Worm (Caenorhabditis elegans) whole organism, L4 larva: ENCODE data around the gene mrps-34.

Experiments used
- F26F4.8 ChIP-seq: fragments of 200-800 bp; sonication (Bioruptor generic); conservative IDR thresholded peaks from 2 replicates; pipeline ENCODE4 v1.3.6; 2022; ENCODE audit warnings: missing genetic modification characterization, missing compliant biosample characterization
- T26A8.4 ChIP-seq: fragments of 200-800 bp; sonication (Bioruptor generic); IDR thresholded peaks from 2 replicates; pipeline ENCODE4 v1.3.6; 2022; ENCODE audit warnings: missing genetic modification characterization, missing compliant biosample characterization
- Y105C5A.15 ChIP-seq: fragments of 200-800 bp; sonication (Bioruptor generic); IDR thresholded peaks from 2 replicates; pipeline ENCODE4 v1.3.6; 2022; ENCODE audit warnings: missing genetic modification characterization, missing compliant biosample characterization
- Y5F2A.4 ChIP-seq: fragments of 200-800 bp; sonication (Bioruptor generic); optimal IDR thresholded peaks from 2 replicates; lab custom pipeline; 2018; ENCODE audit warnings: mild to moderate bottlenecking, missing genetic modification characterization, missing compliant biosample characterization
- ZK337.2 ChIP-seq: fragments of 200-800 bp; sonication (Bioruptor generic); IDR thresholded peaks from 2 replicates; pipeline ENCODE4 v1.3.6; 2022; ENCODE audit warnings: missing genetic modification reagents, missing genetic modification characterization, missing compliant biosample characterization
- aha-1 ChIP-seq: fragments of 150-350 bp; peaks from one replicate; lab custom pipeline; 2014; ENCODE audit warnings: missing biosample characterization, missing genetic modification characterization
- aly-2 ChIP-seq: sonication (generic microtip); optimal IDR thresholded peaks from 2 replicates; lab custom pipeline; 2018; ENCODE audit warnings: missing biosample characterization, missing genetic modification characterization
- ama-1 ChIP-seq: fragments of 150-350 bp; optimal IDR thresholded peaks from 2 replicates; lab custom pipeline; 2014; ENCODE audit warnings: inconsistent platforms, mixed read lengths
- attf-4 ChIP-seq: sonication (generic microtip); optimal IDR thresholded peaks from 3 replicates; lab custom pipeline; 2017; ENCODE audit warnings: missing biosample characterization, missing genetic modification characterization
- ceh-28 ChIP-seq: fragments of 150-350 bp; optimal IDR thresholded peaks from 2 replicates; lab custom pipeline; 2014; ENCODE audit warnings: missing biosample characterization, missing genetic modification reagents, missing genetic modification characterization
- ceh-32 ChIP-seq: sonication (generic microtip); optimal IDR thresholded peaks from 2 replicates; lab custom pipeline; 2016; ENCODE audit warnings: mild to moderate bottlenecking, missing genetic modification characterization, missing compliant biosample characterization; ENCODE audit not compliant: poor library complexity
- ceh-82 ChIP-seq: sonication (generic microtip); optimal IDR thresholded peaks from 2 replicates; lab custom pipeline; 2017; ENCODE audit warnings: missing biosample characterization, missing genetic modification characterization
- ctbp-1 ChIP-seq: fragments of 200-800 bp; sonication (Bioruptor generic); IDR thresholded peaks from 2 replicates; pipeline ENCODE4 v1.3.6; 2022; ENCODE audit warnings: missing genetic modification reagents, missing genetic modification characterization, missing compliant biosample characterization
- daf-16 ChIP-seq, 3 experiments: sonication (generic microtip); optimal IDR thresholded peaks; 2 replicates each; lab custom pipeline; 2016 to 2017; ENCODE audit warnings: missing genetic modification characterization in 3 of 3, missing genetic modification reagents in 3 of 3, mild to moderate bottlenecking in 2 of 3, missing compliant biosample characterization in 2 of 3, missing biosample characterization in 1 of 3, moderate library complexity in 1 of 3
- dve-1 ChIP-seq: sonication (generic microtip); optimal IDR thresholded peaks from 2 replicates; lab custom pipeline; 2017; ENCODE audit warnings: antibody characterized with exemption, mild to moderate bottlenecking, missing genetic modification characterization, missing compliant biosample characterization; ENCODE audit not compliant: insufficient read depth
- egl-43 ChIP-seq: fragments of 200-800 bp; sonication (Bioruptor generic); IDR thresholded peaks from 2 replicates; pipeline ENCODE4 v1.3.6; 2022; ENCODE audit warnings: missing genetic modification reagents, missing genetic modification characterization, missing compliant biosample characterization
- gei-8 ChIP-seq: fragments of 200-800 bp; sonication (Bioruptor generic); optimal IDR thresholded peaks from 2 replicates; lab custom pipeline; 2018; ENCODE audit warnings: mild to moderate bottlenecking, missing genetic modification characterization, missing compliant biosample characterization
- hlh-30 ChIP-seq: sonication (generic microtip); optimal IDR thresholded peaks from 2 replicates; lab custom pipeline; 2017; ENCODE audit warnings: antibody characterized with exemption, mild to moderate bottlenecking, missing genetic modification characterization, missing compliant biosample characterization; ENCODE audit not compliant: insufficient read depth
- jun-1 ChIP-seq: fragments of 150-350 bp; optimal IDR thresholded peaks from 2 replicates; lab custom pipeline; 2014; ENCODE audit warnings: missing biosample characterization, missing genetic modification reagents, missing genetic modification characterization
- lim-7 ChIP-seq: fragments of 200-800 bp; sonication (Bioruptor generic); IDR thresholded peaks from 2 replicates; pipeline ENCODE4 v1.3.6; 2022; ENCODE audit warnings: missing genetic modification characterization, missing compliant biosample characterization
- lir-3 ChIP-seq: sonication (generic microtip); optimal IDR thresholded peaks from 2 replicates; lab custom pipeline; 2016; ENCODE audit warnings: mild to moderate bottlenecking, missing genetic modification characterization, missing compliant biosample characterization
- madf-5 ChIP-seq, 2 experiments: fragments of 200-800 bp; sonication (Bioruptor generic); IDR thresholded peaks; 2 replicates each; pipeline ENCODE4 v1.3.6; 2022; ENCODE audit warnings: missing compliant biosample characterization in 2 of 2, missing genetic modification characterization in 2 of 2
- madf-9 ChIP-seq: fragments of 200-800 bp; sonication (Bioruptor generic); conservative IDR thresholded peaks from 2 replicates; pipeline ENCODE4 v1.3.6; 2022; ENCODE audit warnings: missing genetic modification reagents, missing genetic modification characterization, missing compliant biosample characterization
- mdl-1 ChIP-seq, 2 experiments: fragments of 150-350 bp in 1 of 2; sonication (generic microtip) in 1 of 2; optimal IDR thresholded peaks; 2 replicates each; lab custom pipeline; 2014 to 2017; ENCODE audit warnings: missing biosample characterization in 2 of 2, missing genetic modification characterization in 2 of 2
- mep-1 ChIP-seq: fragments of 150-350 bp; sonication (generic microtip); optimal IDR thresholded peaks from 3 replicates; lab custom pipeline; 2014; ENCODE audit warnings: missing biosample characterization, missing genetic modification characterization
- mes-2 ChIP-seq: sonication (generic microtip); optimal IDR thresholded peaks from 2 replicates; lab custom pipeline; 2016; ENCODE audit warnings: missing genotype, mild to moderate bottlenecking, missing genetic modification characterization, missing compliant biosample characterization; ENCODE audit not compliant: poor library complexity, severe bottlenecking
- nhr-10 ChIP-seq: fragments of 150-350 bp; optimal IDR thresholded peaks from 2 replicates; lab custom pipeline; 2014; ENCODE audit warnings: missing biosample characterization, missing genetic modification characterization
- nhr-11 ChIP-seq: fragments of 150-350 bp; optimal IDR thresholded peaks from 2 replicates; lab custom pipeline; 2014; ENCODE audit warnings: missing biosample characterization, missing genetic modification characterization
- nhr-111 ChIP-seq: fragments of 200-800 bp; sonication (Bioruptor generic); optimal IDR thresholded peaks from 2 replicates; lab custom pipeline; 2018; ENCODE audit warnings: mild to moderate bottlenecking, missing genetic modification characterization, missing compliant biosample characterization
- nhr-237 ChIP-seq: sonication (generic microtip); optimal IDR thresholded peaks from 2 replicates; lab custom pipeline; 2017; ENCODE audit warnings: missing biosample characterization, missing genetic modification characterization
- nhr-25 ChIP-seq: sonication (generic microtip); optimal IDR thresholded peaks from 2 replicates; lab custom pipeline; 2017; ENCODE audit warnings: missing genetic modification characterization, mild to moderate bottlenecking, missing compliant biosample characterization, antibody characterized with exemption, moderate library complexity, borderline replicate concordance; ENCODE audit not compliant: insufficient read depth
- nhr-28 ChIP-seq: fragments of 150-350 bp; optimal IDR thresholded peaks from 2 replicates; lab custom pipeline; 2014; ENCODE audit warnings: missing biosample characterization, missing genetic modification characterization
- nhr-6 ChIP-seq: fragments of 150-350 bp; optimal IDR thresholded peaks from 2 replicates; lab custom pipeline; 2014; ENCODE audit warnings: missing biosample characterization, missing genetic modification characterization
- pha-4 ChIP-seq, 2 experiments: fragments of 150-350 bp in 1 of 2; fragments of 200-800 bp in 1 of 2; sonication (Bioruptor generic) in 1 of 2; IDR thresholded peaks in 1 of 2; optimal IDR thresholded peaks in 1 of 2; 2 replicates each; pipeline versions ENCODE4 v1.3.6 to Lab custom; 2014 to 2022; ENCODE audit warnings: missing genetic modification characterization in 2 of 2, missing genetic modification reagents in 2 of 2, missing biosample characterization in 1 of 2, missing compliant biosample characterization in 1 of 2
- php-3 ChIP-seq: fragments of 200-800 bp; sonication (Bioruptor generic); IDR thresholded peaks from 2 replicates; pipeline ENCODE4 v1.3.6; 2022; ENCODE audit warnings: missing genetic modification reagents, missing genetic modification characterization, missing compliant biosample characterization
- pqm-1 ChIP-seq: sonication (generic microtip); optimal IDR thresholded peaks from 2 replicates; lab custom pipeline; 2017; ENCODE audit warnings: missing biosample characterization, missing genetic modification characterization
- rbr-2 ChIP-seq: sonication (generic microtip); optimal IDR thresholded peaks from 2 replicates; lab custom pipeline; 2016; ENCODE audit warnings: missing genotype, missing genetic modification characterization, missing compliant biosample characterization
- saeg-2 ChIP-seq: fragments of 200-800 bp; sonication (Bioruptor generic); IDR thresholded peaks from 2 replicates; pipeline ENCODE4 v1.3.6; 2022; ENCODE audit warnings: missing genetic modification reagents, missing genetic modification characterization, missing compliant biosample characterization
- skn-1 ChIP-seq: fragments of 150-350 bp; optimal IDR thresholded peaks from 2 replicates; lab custom pipeline; 2014; ENCODE audit warnings: missing biosample characterization, missing genetic modification characterization
- snpc-1.2 ChIP-seq: fragments of 200-800 bp; sonication (Bioruptor generic); IDR thresholded peaks from 2 replicates; pipeline ENCODE4 v1.3.6; 2022; ENCODE audit warnings: missing genetic modification reagents, missing genetic modification characterization, missing compliant biosample characterization
- spr-1 ChIP-seq: sonication (generic microtip); optimal IDR thresholded peaks from 2 replicates; lab custom pipeline; 2016; ENCODE audit warnings: mild to moderate bottlenecking, missing genetic modification characterization, missing compliant biosample characterization
- tra-1 ChIP-seq: fragments of 200-800 bp; sonication (Bioruptor generic); IDR thresholded peaks from 2 replicates; pipeline ENCODE4 v1.3.6; 2022; ENCODE audit warnings: missing genetic modification reagents, missing genetic modification characterization, missing compliant biosample characterization
- unc-130 ChIP-seq: sonication (generic microtip); optimal IDR thresholded peaks from 2 replicates; lab custom pipeline; 2016; ENCODE audit warnings: missing genetic modification reagents, missing genetic modification characterization, missing compliant biosample characterization
- zag-1 ChIP-seq: fragments of 150-350 bp; optimal IDR thresholded peaks from 2 replicates; lab custom pipeline; 2014; ENCODE audit warnings: missing biosample characterization, missing genetic modification characterization
- zfp-2 ChIP-seq: sonication (generic microtip); optimal IDR thresholded peaks from 2 replicates; lab custom pipeline; 2016; ENCODE audit warnings: mild to moderate bottlenecking, missing genetic modification characterization, missing compliant biosample characterization
- zfp-3 ChIP-seq: fragments of 200-800 bp; sonication (Bioruptor generic); conservative IDR thresholded peaks from 2 replicates; pipeline ENCODE4 v1.3.6; 2022; ENCODE audit warnings: missing genetic modification reagents, missing genetic modification characterization, missing compliant biosample characterization
- zip-11 ChIP-seq: fragments of 200-800 bp; sonication (Bioruptor generic); IDR thresholded peaks from 2 replicates; pipeline ENCODE4 v1.3.6; 2022; ENCODE audit warnings: missing genetic modification characterization, missing compliant biosample characterization

Gene mrps-34

ce11 chrIII:4562070-4562788 lies 20.0 kb upstream of the mrps-34 start, which contains the start of gene pan-1 (continued):
- TF ChIP-seq Y5F2A.4 (GFP tag; lab: Kevin White, UChicago) (no peak), T26A8.4 (GFP tag; lab: Robert Waterston, UW) (peak; percentile 37), nhr-111 (GFP tag; lab: Kevin White, UChicago) (no peak), madf-9 (GFP tag; lab: Robert Waterston, UW) (peak; percentile 32; the same call in 1 of the 2 replicates), egl-43 (GFP tag; lab: Robert Waterston, UW) (no peak), php-3 (no peak), zag-1 (tag; lab: Kevin White, UChicago) (no peak), rbr-2 (peak; percentile 68), nhr-28 (tag; lab: Kevin White, UChicago) (peak; percentile 60), mes-2 (peak; percentile 48), ZK337.2 (GFP tag; lab: Robert Waterston, UW) (no peak), spr-1 (tag; lab: Kevin White, UChicago) (no peak), pha-4 (GFP tag; IDR thresholded peaks at IDR 0.05; lab: Robert Waterston, UW) (no peak), pha-4 (tag; optimal IDR thresholded peaks at IDR 0.05; lab: Kevin White, UChicago) (peak; percentile 50), madf-5 (GFP tag; IDR thresholded peaks at IDR 0.05; lab: Robert Waterston, UW) (0 out of 4 replicates have a peak, but pooled peaks of 1 of the 2 experiments have one; percentile 29), aly-2 (tag; lab: Kevin White, UChicago) (no peak), nhr-10 (tag; lab: Kevin White, UChicago) (no peak), ceh-82 (tag; lab: Kevin White, UChicago) (no peak), snpc-1.2 (GFP tag; lab: Robert Waterston, UW) (no peak), zip-11 (no peak), skn-1 (no peak), nhr-6 (no peak), nhr-11 (tag; lab: Kevin White, UChicago) (peak; percentile 15), ceh-28 (tag; lab: Kevin White, UChicago) (no peak), lir-3 (tag; lab: Kevin White, UChicago) (no peak), tra-1 (GFP tag; lab: Robert Waterston, UW) (no peak), Y105C5A.15 (GFP tag; lab: Robert Waterston, UW) (no peak), ceh-32 (no peak), jun-1 (tag; lab: Kevin White, UChicago) (no peak), mep-1 (tag; lab: Kevin White, UChicago) (peak; percentile 54), attf-4 (tag; lab: Kevin White, UChicago) (no peak), zfp-3 (GFP tag; lab: Robert Waterston, UW) (no peak), unc-130 (GFP tag; lab: Kevin White, UChicago) (no peak), nhr-237 (tag; lab: Kevin White, UChicago) (no peak), lim-7 (GFP tag; lab: Robert Waterston, UW) (no peak), hlh-30 (tag; lab: Kevin White, UChicago) (peak; percentile 59), gei-8 (no peak), saeg-2 (GFP tag; lab: Robert Waterston, UW) (no peak), F26F4.8 (GFP tag; lab: Robert Waterston, UW) (no peak), zfp-2 (no peak), aha-1 (peak; percentile 19), ama-1 (lab: Kevin White, UChicago) (no peak)

DNA sequence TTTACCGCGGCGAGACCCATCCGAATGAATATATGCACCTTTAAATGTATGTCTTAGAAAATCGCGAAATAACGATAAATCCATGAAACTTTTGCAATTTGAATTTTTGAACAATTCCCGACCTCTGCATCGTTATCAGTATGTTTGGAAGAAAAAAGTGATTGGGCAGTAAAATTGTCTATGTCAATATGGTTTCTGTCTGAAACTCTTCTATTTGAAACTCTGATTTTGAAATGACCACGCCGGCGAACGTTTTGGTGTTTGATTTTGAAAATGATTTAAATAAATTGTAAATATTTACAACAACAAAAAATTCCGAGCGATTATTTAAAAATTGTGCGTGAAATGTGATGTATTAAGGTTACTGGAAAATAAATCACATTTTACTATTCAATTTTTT lies 19.0 kb upstream of the mrps-34 start:
- TF ChIP-seq mdl-1 (tag; optimal IDR thresholded peaks at IDR 0.05; lab: Kevin White, UChicago) (no peak), daf-16 (GFP tag; optimal IDR thresholded peaks at IDR 0.05; lab: Kevin White, UChicago) (no peak), daf-16 (tag; optimal IDR thresholded peaks at IDR 0.05; lab: Kevin White, UChicago) (peak; percentile 80), pqm-1 (tag; lab: Kevin White, UChicago) (peak; percentile 61), php-3 (0 out of 2 replicates have a peak, but pooled peaks have one; percentile 21), dve-1 (peak; percentile 51), nhr-28 (tag; lab: Kevin White, UChicago) (peak; percentile 14), ctbp-1 (no peak), nhr-25 (tag; lab: Kevin White, UChicago) (no peak)
